Worm (Caenorhabditis elegans) whole organism, young adult: ENCODE results near the gene B0513.90.

ENCODE experiments used
- C06A6.2 ChIP-seq: fragments of 200-800 bp; sonication (Bioruptor generic); conservative IDR thresholded peaks from 2 replicates; pipeline ENCODE4 v1.3.6; 2022; ENCODE audit warnings: missing genetic modification characterization, missing compliant biosample characterization
- F22D6.2 ChIP-seq: sonication (generic microtip); optimal IDR thresholded peaks from 2 replicates; lab custom pipeline; 2016; ENCODE audit warnings: mild to moderate bottlenecking, missing genetic modification characterization, missing compliant biosample characterization
- F23B12.7 ChIP-seq: sonication (generic microtip); optimal IDR thresholded peaks from 2 replicates; lab custom pipeline; 2017; ENCODE audit warnings: missing genetic modification characterization, mild to moderate bottlenecking, missing compliant biosample characterization, antibody characterized with exemption, moderate library complexity; ENCODE audit not compliant: insufficient read depth
- F33H1.4 ChIP-seq: fragments of 200-800 bp; sonication (Bioruptor generic); IDR thresholded peaks from 2 replicates; pipeline ENCODE4 v1.3.6; 2022; ENCODE audit warnings: missing genetic modification reagents, missing genetic modification characterization, missing compliant biosample characterization
- F55B11.4 ChIP-seq: sonication (generic microtip); optimal IDR thresholded peaks from 2 replicates; lab custom pipeline; 2016; ENCODE audit warnings: missing compliant biosample characterization, missing genetic modification characterization, borderline replicate concordance; ENCODE audit not compliant: insufficient read depth
- F57A8.1 ChIP-seq: fragments of 200-800 bp; sonication (Bioruptor generic); optimal IDR thresholded peaks from 2 replicates; lab custom pipeline; 2018; ENCODE audit warnings: mild to moderate bottlenecking, missing genetic modification characterization, moderate library complexity, missing compliant biosample characterization
- T26A5.8 ChIP-seq: sonication (generic microtip); optimal IDR thresholded peaks from 2 replicates; lab custom pipeline; 2016; ENCODE audit warnings: missing genetic modification characterization, missing compliant biosample characterization
- Y53F4B.3 ChIP-seq: fragments of 200-800 bp; sonication (Bioruptor generic); IDR thresholded peaks from 2 replicates; pipeline ENCODE4 v1.3.6; 2022; ENCODE audit warnings: missing genetic modification reagents, missing genetic modification characterization, missing compliant biosample characterization
- Y53G8AR.9 ChIP-seq: fragments of 200-800 bp; sonication (Bioruptor generic); conservative IDR thresholded peaks from 2 replicates; pipeline ENCODE4 v1.3.6; 2022; ENCODE audit warnings: missing genetic modification reagents, missing genetic modification characterization, missing compliant biosample characterization
- Y56A3A.18 ChIP-seq: fragments of 200-800 bp; sonication (Bioruptor generic); IDR thresholded peaks from 2 replicates; pipeline ENCODE4 v1.3.6; 2022; ENCODE audit warnings: missing genetic modification reagents, missing genetic modification characterization, missing compliant biosample characterization
- Y67H2A.10 ChIP-seq: fragments of 200-800 bp; sonication (Bioruptor generic); conservative IDR thresholded peaks from 2 replicates; pipeline ENCODE4 v1.3.6; 2022; ENCODE audit warnings: missing genetic modification reagents, missing genetic modification characterization, missing compliant biosample characterization
- Y79H2A.3 ChIP-seq: fragments of 200-800 bp; sonication (Bioruptor generic); conservative IDR thresholded peaks from 2 replicates; pipeline ENCODE4 v1.3.6; 2022; ENCODE audit warnings: missing genetic modification reagents, missing genetic modification characterization, missing compliant biosample characterization
- ama-1 ChIP-seq, 3 experiments: fragments of 150-350 bp in 1 of 3; sonication (generic microtip) in 2 of 3; optimal IDR thresholded peaks; 2 replicates each; lab custom pipeline; 2014 to 2018; ENCODE audit warnings: missing biosample characterization in 2 of 3, missing genetic modification characterization in 2 of 3, missing genetic modification reagents in 2 of 3
- athp-1 ChIP-seq: sonication (generic microtip); optimal IDR thresholded peaks from 2 replicates; lab custom pipeline; 2017; ENCODE audit warnings: mild to moderate bottlenecking, missing genetic modification characterization, missing compliant biosample characterization
- attf-3 ChIP-seq: fragments of 200-800 bp; sonication (Bioruptor generic); conservative IDR thresholded peaks from 2 replicates; pipeline ENCODE4 v1.3.6; 2022; ENCODE audit warnings: missing genetic modification reagents, missing genetic modification characterization, missing compliant biosample characterization
- attf-5 ChIP-seq: fragments of 200-800 bp; sonication (Bioruptor generic); optimal IDR thresholded peaks from 2 replicates; lab custom pipeline; 2018; ENCODE audit warnings: mild to moderate bottlenecking, missing genetic modification characterization, missing compliant biosample characterization
- attf-6 ChIP-seq: fragments of 200-800 bp; sonication (Bioruptor generic); IDR thresholded peaks from 2 replicates; pipeline ENCODE4 v1.3.6; 2022; ENCODE audit warnings: missing genetic modification reagents, missing genetic modification characterization, missing compliant biosample characterization
- cebp-2 ChIP-seq: fragments of 200-800 bp; sonication (Bioruptor generic); IDR thresholded peaks from 2 replicates; pipeline ENCODE4 v1.3.6; 2022; ENCODE audit warnings: missing genetic modification characterization, missing compliant biosample characterization
- ceh-100 ChIP-seq: fragments of 200-800 bp; sonication (Bioruptor generic); IDR thresholded peaks from 2 replicates; pipeline ENCODE4 v1.3.6; 2022; ENCODE audit warnings: missing genetic modification reagents, missing genetic modification characterization, missing compliant biosample characterization
- ceh-91 ChIP-seq: fragments of 200-800 bp; sonication (Bioruptor generic); IDR thresholded peaks from 2 replicates; pipeline ENCODE4 v1.3.6; 2022; ENCODE audit warnings: missing genetic modification reagents, missing genetic modification characterization, missing compliant biosample characterization
- chd-7 ChIP-seq: sonication (generic microtip); optimal IDR thresholded peaks from 2 replicates; lab custom pipeline; 2016; ENCODE audit warnings: mild to moderate bottlenecking, missing genetic modification characterization, moderate library complexity, missing compliant biosample characterization
- dpl-1 ChIP-seq: fragments of 150-350 bp; optimal IDR thresholded peaks from 2 replicates; lab custom pipeline; 2014; ENCODE audit warnings: missing biosample characterization, missing genetic modification reagents, missing genetic modification characterization
- efl-1 ChIP-seq: fragments of 150-350 bp; optimal IDR thresholded peaks from 2 replicates; lab custom pipeline; 2014; ENCODE audit warnings: missing biosample characterization, missing genetic modification reagents, missing genetic modification characterization
- egl-18 ChIP-seq: fragments of 200-800 bp; sonication (Bioruptor generic); IDR thresholded peaks from 2 replicates; pipeline ENCODE4 v1.3.6; 2022; ENCODE audit warnings: missing genetic modification reagents, missing genetic modification characterization, missing compliant biosample characterization
- egl-44 ChIP-seq: fragments of 200-800 bp; sonication (Bioruptor generic); IDR thresholded peaks from 2 replicates; pipeline ENCODE4 v1.3.6; 2022; ENCODE audit warnings: missing genetic modification reagents, missing genetic modification characterization, missing compliant biosample characterization
- hmg-1.2 ChIP-seq: fragments of 200-800 bp; sonication (Bioruptor generic); IDR thresholded peaks from 2 replicates; pipeline ENCODE4 v1.3.6; 2022; ENCODE audit warnings: missing genetic modification reagents, missing genetic modification characterization, missing compliant biosample characterization
- lin-26 ChIP-seq: fragments of 200-800 bp; sonication (Bioruptor generic); IDR thresholded peaks from 2 replicates; pipeline ENCODE4 v1.3.6; 2022; ENCODE audit warnings: missing genetic modification reagents, missing genetic modification characterization, missing compliant biosample characterization
- lin-35 ChIP-seq, 3 experiments: fragments of 150-350 bp in 2 of 3; sonication (generic microtip) in 1 of 3; optimal IDR thresholded peaks; 2 replicates each; lab custom pipeline; 2014 to 2018; ENCODE audit warnings: missing biosample characterization in 3 of 3, missing genetic modification characterization in 3 of 3, missing genetic modification reagents in 3 of 3
- lsy-27 ChIP-seq: sonication (generic microtip); optimal IDR thresholded peaks from 2 replicates; lab custom pipeline; 2017; ENCODE audit warnings: missing genetic modification characterization, mild to moderate bottlenecking, missing compliant biosample characterization, antibody characterized with exemption, missing genotype, borderline replicate concordance; ENCODE audit not compliant: insufficient read depth
- madf-10 ChIP-seq: sonication (generic microtip); optimal IDR thresholded peaks from 2 replicates; lab custom pipeline; 2016; ENCODE audit warnings: mild to moderate bottlenecking, missing genetic modification characterization, missing compliant biosample characterization
- mel-28 ChIP-seq: sonication (generic microtip); optimal IDR thresholded peaks from 2 replicates; lab custom pipeline; 2016; ENCODE audit warnings: borderline replicate concordance, mild to moderate bottlenecking, missing genetic modification characterization, missing compliant biosample characterization
- mxl-1 ChIP-seq: sonication (generic microtip); optimal IDR thresholded peaks from 2 replicates; lab custom pipeline; 2016; ENCODE audit warnings: missing genetic modification characterization, missing compliant biosample characterization
- nfya-1 ChIP-seq: sonication (generic microtip); optimal IDR thresholded peaks from 2 replicates; lab custom pipeline; 2017; ENCODE audit warnings: antibody characterized with exemption, missing compliant biosample characterization, missing genetic modification characterization, borderline replicate concordance; ENCODE audit not compliant: insufficient read depth
- nfyb-1 ChIP-seq: fragments of 200-800 bp; sonication (Bioruptor generic); IDR thresholded peaks from 2 replicates; pipeline ENCODE4 v1.3.6; 2022; ENCODE audit warnings: missing genetic modification reagents, missing genetic modification characterization, missing compliant biosample characterization
- nhr-179 ChIP-seq: sonication (generic microtip); optimal IDR thresholded peaks from 2 replicates; lab custom pipeline; 2016; ENCODE audit warnings: mild to moderate bottlenecking, missing genetic modification characterization, missing compliant biosample characterization
- nhr-27 ChIP-seq: fragments of 200-800 bp; sonication (Bioruptor generic); optimal IDR thresholded peaks from 2 replicates; lab custom pipeline; 2018; ENCODE audit warnings: mild to moderate bottlenecking, missing genetic modification characterization, moderate library complexity, missing compliant biosample characterization
- pha-4 ChIP-seq: fragments of 150-350 bp; sonication (generic microtip); optimal IDR thresholded peaks from 2 replicates; lab custom pipeline; 2014; ENCODE audit warnings: missing biosample characterization, missing genetic modification reagents, missing genetic modification characterization
- snpc-1.1 ChIP-seq: sonication (generic microtip); optimal IDR thresholded peaks from 2 replicates; lab custom pipeline; 2017; ENCODE audit warnings: missing genetic modification characterization, mild to moderate bottlenecking, missing compliant biosample characterization, antibody characterized with exemption, moderate library complexity, missing genotype, missing genetic modification reagents; ENCODE audit not compliant: insufficient read depth
- snpc-1.3 ChIP-seq: sonication (generic microtip); optimal IDR thresholded peaks from 2 replicates; lab custom pipeline; 2017; ENCODE audit warnings: missing genetic modification characterization, mild to moderate bottlenecking, missing compliant biosample characterization, antibody characterized with exemption, moderate library complexity, missing genotype, missing genetic modification reagents; ENCODE audit not compliant: insufficient read depth
- snpc-3.4 ChIP-seq: sonication (generic microtip); optimal IDR thresholded peaks from 2 replicates; lab custom pipeline; 2017; ENCODE audit warnings: missing genetic modification characterization, mild to moderate bottlenecking, missing compliant biosample characterization, antibody characterized with exemption, moderate library complexity, missing genotype, missing genetic modification reagents
- sptf-2 ChIP-seq: fragments of 200-800 bp; sonication (Bioruptor generic); optimal IDR thresholded peaks from 2 replicates; lab custom pipeline; 2018; ENCODE audit warnings: mild to moderate bottlenecking, missing genetic modification characterization, missing compliant biosample characterization
- tbx-9 ChIP-seq: sonication (generic microtip); optimal IDR thresholded peaks from 2 replicates; lab custom pipeline; 2016; ENCODE audit warnings: borderline replicate concordance, missing genetic modification characterization, inconsistent platforms, missing compliant biosample characterization
- xnd-1 ChIP-seq: sonication (generic microtip); optimal IDR thresholded peaks from 2 replicates; lab custom pipeline; 2016; ENCODE audit warnings: missing genotype, missing genetic modification reagents, missing genetic modification characterization, missing compliant biosample characterization
- ztf-22 ChIP-seq: fragments of 200-800 bp; sonication (Bioruptor generic); optimal IDR thresholded peaks from 2 replicates; lab custom pipeline; 2018; ENCODE audit warnings: mild to moderate bottlenecking, missing genetic modification characterization, moderate library complexity, missing compliant biosample characterization
- ztf-25 ChIP-seq: fragments of 200-800 bp; sonication (Bioruptor generic); IDR thresholded peaks from 2 replicates; pipeline ENCODE4 v1.3.6; 2022; ENCODE audit warnings: missing genetic modification reagents, missing genetic modification characterization, missing compliant biosample characterization
- ztf-26 ChIP-seq: sonication (generic microtip); optimal IDR thresholded peaks from 2 replicates; lab custom pipeline; 2017; ENCODE audit warnings: missing genetic modification characterization, missing compliant biosample characterization
- ztf-28 ChIP-seq: fragments of 200-800 bp; sonication (Bioruptor generic); IDR thresholded peaks from 2 replicates; pipeline ENCODE4 v1.3.6; 2022; ENCODE audit warnings: missing genetic modification reagents, missing genetic modification characterization, missing compliant biosample characterization
- ztf-6 ChIP-seq: fragments of 200-800 bp; sonication (Bioruptor generic); IDR thresholded peaks from 2 replicates; pipeline ENCODE4 v1.3.6; 2022; ENCODE audit warnings: missing genetic modification reagents, missing genetic modification characterization, missing compliant biosample characterization

The B0513.90 gene

DNA sequence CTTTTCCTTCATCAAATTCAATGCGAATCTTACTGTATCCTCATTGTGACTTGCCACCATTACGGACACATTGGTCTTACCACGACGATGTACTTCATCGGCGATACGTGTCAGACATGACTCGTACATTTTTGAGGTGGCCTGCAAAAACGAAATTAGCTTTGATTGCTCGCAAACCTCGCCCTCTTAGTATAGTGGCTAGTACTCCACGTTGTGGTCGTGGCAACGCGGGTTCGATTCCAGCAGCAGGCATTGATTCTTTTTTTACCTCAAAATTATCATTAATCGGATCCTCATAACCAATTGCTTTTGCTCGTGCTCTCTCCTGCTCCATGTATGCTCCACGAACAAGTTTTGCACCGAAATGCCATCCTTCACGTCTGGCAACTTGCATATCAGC lies 3.2 kb downstream of the B0513.90 start (continued):
- TF ChIP-seq F22D6.2 (tag; lab: Kevin White, UChicago) (no peak), F23B12.7 (no peak), snpc-1.3 (tag; lab: Kevin White, UChicago) (peak; percentile 46), Y53F4B.3 (GFP tag; lab: Robert Waterston, UW) (no peak), ztf-28 (GFP tag; lab: Robert Waterston, UW) (no peak), Y53G8AR.9 (GFP tag; lab: Robert Waterston, UW) (no peak), nfya-1 (tag; lab: Kevin White, UChicago) (no peak), nhr-27 (tag; lab: Kevin White, UChicago) (no peak), ama-1 (optimal IDR thresholded peaks at IDR 0.05; lab: Kevin White, UChicago) (no peak), ama-1 (GFP tag; optimal IDR thresholded peaks at IDR 0.05; lab: Kevin White, UChicago) (peak in 1 of 2 experiments; percentile 8), hmg-1.2 (GFP tag; lab: Robert Waterston, UW) (peak; percentile 45), ceh-100 (no peak), egl-44 (GFP tag; lab: Robert Waterston, UW) (no peak), F57A8.1 (GFP tag; lab: Kevin White, UChicago) (no peak), nhr-179 (tag; lab: Kevin White, UChicago) (no peak), efl-1 (no peak), attf-3 (GFP tag; lab: Robert Waterston, UW) (no peak), Y79H2A.3 (GFP tag; lab: Robert Waterston, UW) (no peak), chd-7 (tag; lab: Kevin White, UChicago) (no peak), athp-1 (tag; lab: Kevin White, UChicago) (no peak), C06A6.2 (GFP tag; lab: Robert Waterston, UW) (no peak), mxl-1 (tag; lab: Kevin White, UChicago) (peak; percentile 1), mel-28 (tag; lab: Kevin White, UChicago) (no peak), lin-26 (no peak), sptf-2 (GFP tag; lab: Kevin White, UChicago) (no peak), snpc-1.1 (peak; percentile 29), snpc-3.4 (peak; percentile 16), F33H1.4 (no peak), Y56A3A.18 (GFP tag; lab: Robert Waterston, UW) (no peak), attf-6 (peak; percentile 95), F55B11.4 (tag; lab: Kevin White, UChicago) (no peak), nfyb-1 (GFP tag; lab: Robert Waterston, UW) (no peak), T26A5.8 (tag; lab: Kevin White, UChicago) (no peak), madf-10 (tag; lab: Kevin White, UChicago) (no peak), Y67H2A.10 (GFP tag; lab: Robert Waterston, UW) (no peak), dpl-1 (no peak), lin-35 (GFP tag; optimal IDR thresholded peaks at IDR 0.05; lab: Kevin White, UChicago) (no peak), xnd-1 (tag; lab: Kevin White, UChicago) (no peak), egl-18 (GFP tag; lab: Robert Waterston, UW) (no peak), ztf-25 (GFP tag; lab: Robert Waterston, UW) (no peak), ztf-22 (no peak), attf-5 (GFP tag; lab: Kevin White, UChicago) (no peak), ztf-26 (tag; lab: Kevin White, UChicago) (no peak), ceh-91 (GFP tag; lab: Robert Waterston, UW) (no peak), lsy-27 (no peak), cebp-2 (GFP tag; lab: Robert Waterston, UW) (no peak), tbx-9 (tag; lab: Kevin White, UChicago) (no peak), pha-4 (tag; lab: Kevin White, UChicago) (no peak), ztf-6 (no peak)
